Worm (Caenorhabditis elegans) whole organism, L1 larva: Measurements from ENCODE around the gene ZK1055.2.
A peak's percentile ranks its signal among the peaks of the same experiment; 100 is the strongest.

Source experiments
- C34B4.2 ChIP-seq: sonication (generic microtip); optimal IDR thresholded peaks from 2 replicates; lab custom pipeline; 2017; ENCODE audit warnings: mild to moderate bottlenecking, missing genetic modification characterization, missing compliant biosample characterization
- F16B12.6 ChIP-seq: fragments of 150-350 bp; optimal IDR thresholded peaks from 2 replicates; lab custom pipeline; 2014; ENCODE audit warnings: missing biosample characterization, missing genetic modification characterization
- alr-1 ChIP-seq: fragments of 200-800 bp; sonication (Bioruptor generic); optimal IDR thresholded peaks from 2 replicates; lab custom pipeline; 2018; ENCODE audit warnings: borderline replicate concordance, mild to moderate bottlenecking, missing genetic modification characterization, missing compliant biosample characterization
- blmp-1 ChIP-seq: fragments of 150-350 bp; optimal IDR thresholded peaks from 2 replicates; lab custom pipeline; 2014; ENCODE audit warnings: missing biosample characterization, missing genetic modification characterization
- ceh-82 ChIP-seq, 3 experiments: fragments of 150-350 bp in 1 of 3; sonication (generic microtip) in 2 of 3; optimal IDR thresholded peaks; 2 replicates each; lab custom pipeline; 2014 to 2017; ENCODE audit warnings: missing biosample characterization in 3 of 3, missing genetic modification characterization in 3 of 3
- dpl-1 ChIP-seq, 3 experiments: fragments of 150-350 bp in 2 of 3; sonication (generic microtip) in 1 of 3; optimal IDR thresholded peaks; 2 replicates each; lab custom pipeline; 2014 to 2017; ENCODE audit warnings: missing biosample characterization in 3 of 3, missing genetic modification characterization in 3 of 3, missing genetic modification reagents in 3 of 3
- efl-1 ChIP-seq, 4 experiments: fragments of 150-350 bp; optimal IDR thresholded peaks in 3 of 4; peaks in 1 of 4; 1 replicate in 1 of 4; 2 replicates in 3 of 4; lab custom pipeline; 2014; ENCODE audit warnings: missing biosample characterization in 2 of 4, missing genetic modification characterization in 2 of 4, missing genetic modification reagents in 2 of 4
- elt-3 ChIP-seq, 6 experiments: fragments of 150-350 bp in 1 of 6; sonication (generic microtip); optimal IDR thresholded peaks; 2 replicates each; lab custom pipeline; 2017 to 2018; ENCODE audit warnings: missing biosample characterization in 6 of 6, missing genetic modification characterization in 6 of 6, inconsistent platforms in 1 of 6
- fkh-10 ChIP-seq: sonication (generic microtip); optimal IDR thresholded peaks from 2 replicates; lab custom pipeline; 2017; ENCODE audit warnings: missing biosample characterization, missing genetic modification reagents, missing genetic modification characterization
- fkh-4 ChIP-seq: sonication (generic microtip); optimal IDR thresholded peaks from 2 replicates; lab custom pipeline; 2016; ENCODE audit warnings: missing compliant biosample characterization, missing genetic modification characterization, borderline replicate concordance
- fos-1 ChIP-seq: fragments of 150-350 bp; optimal IDR thresholded peaks from 2 replicates; lab custom pipeline; 2014; ENCODE audit warnings: missing biosample characterization, missing genetic modification characterization
- lin-13 ChIP-seq: fragments of 150-350 bp; optimal IDR thresholded peaks from 2 replicates; lab custom pipeline; 2014; ENCODE audit warnings: missing biosample characterization, missing genetic modification reagents, missing genetic modification characterization
- lin-14 ChIP-seq: fragments of 200-800 bp; sonication (Bioruptor generic); optimal IDR thresholded peaks from 2 replicates; lab custom pipeline; 2018; ENCODE audit warnings: mild to moderate bottlenecking, missing genetic modification characterization, moderate library complexity, missing compliant biosample characterization
- lin-15B ChIP-seq: fragments of 150-350 bp; sonication (generic microtip); optimal IDR thresholded peaks from 3 replicates; lab custom pipeline; 2014; ENCODE audit warnings: missing biosample characterization, missing genetic modification characterization
- lin-35 ChIP-seq, 2 experiments: fragments of 150-350 bp; optimal IDR thresholded peaks; 2 replicates each; lab custom pipeline; 2014; ENCODE audit warnings: missing biosample characterization in 2 of 2, missing genetic modification characterization in 2 of 2, missing genetic modification reagents in 2 of 2
- lin-39 ChIP-seq: fragments of 150-350 bp; optimal IDR thresholded peaks from 2 replicates; lab custom pipeline; 2014; ENCODE audit warnings: missing biosample characterization, missing genetic modification reagents, missing genetic modification characterization
- lir-3 ChIP-seq: sonication (generic microtip); optimal IDR thresholded peaks from 2 replicates; lab custom pipeline; 2016; ENCODE audit warnings: mild to moderate bottlenecking, missing genetic modification characterization, moderate library complexity, missing compliant biosample characterization; ENCODE audit not compliant: poor library complexity
- lsy-2 ChIP-seq, 2 experiments: fragments of 150-350 bp; optimal IDR thresholded peaks; 2 replicates each; lab custom pipeline; 2014; ENCODE audit warnings: missing biosample characterization in 2 of 2, missing genetic modification characterization in 2 of 2
- mdl-1 ChIP-seq, 2 experiments: fragments of 150-350 bp; optimal IDR thresholded peaks; 2 replicates each; lab custom pipeline; 2014 to 2017; ENCODE audit warnings: missing biosample characterization in 2 of 2, missing genetic modification characterization in 2 of 2, inconsistent platforms in 1 of 2
- mef-2 ChIP-seq: fragments of 150-350 bp; optimal IDR thresholded peaks from 2 replicates; lab custom pipeline; 2014; ENCODE audit warnings: missing biosample characterization, missing genetic modification characterization
- mep-1 ChIP-seq: fragments of 150-350 bp; optimal IDR thresholded peaks from 2 replicates; lab custom pipeline; 2014; ENCODE audit warnings: missing biosample characterization, missing genetic modification characterization
- nhr-11 ChIP-seq: fragments of 150-350 bp; optimal IDR thresholded peaks from 2 replicates; lab custom pipeline; 2014; ENCODE audit warnings: missing biosample characterization, missing genetic modification characterization
- nhr-12 ChIP-seq: sonication (generic microtip); optimal IDR thresholded peaks from 2 replicates; lab custom pipeline; 2017; ENCODE audit warnings: missing biosample characterization, missing genetic modification characterization
- nhr-20 ChIP-seq: sonication (generic microtip); optimal IDR thresholded peaks from 2 replicates; lab custom pipeline; 2016; ENCODE audit warnings: mild to moderate bottlenecking, missing genetic modification characterization, missing compliant biosample characterization
- nhr-28 ChIP-seq: fragments of 150-350 bp; optimal IDR thresholded peaks from 2 replicates; lab custom pipeline; 2014; ENCODE audit warnings: missing biosample characterization, missing genetic modification characterization
- nhr-71 ChIP-seq: sonication (generic microtip); optimal IDR thresholded peaks from 2 replicates; lab custom pipeline; 2016; ENCODE audit warnings: mild to moderate bottlenecking, missing genetic modification characterization, moderate library complexity, missing compliant biosample characterization
- nhr-76 ChIP-seq: sonication (generic microtip); optimal IDR thresholded peaks from 2 replicates; lab custom pipeline; 2017; ENCODE audit warnings: missing biosample characterization, missing genetic modification characterization
- nhr-84 ChIP-seq: sonication (generic microtip); optimal IDR thresholded peaks from 2 replicates; lab custom pipeline; 2017; ENCODE audit warnings: missing biosample characterization, missing genetic modification characterization
- pqm-1 ChIP-seq: sonication (generic microtip); optimal IDR thresholded peaks from 3 replicates; lab custom pipeline; 2017; ENCODE audit warnings: missing biosample characterization, missing genetic modification characterization
- rnt-1 ChIP-seq: sonication (generic microtip); optimal IDR thresholded peaks from 2 replicates; lab custom pipeline; 2016; ENCODE audit warnings: mild to moderate bottlenecking, missing genetic modification characterization, moderate library complexity, missing compliant biosample characterization
- skn-1 ChIP-seq: fragments of 150-350 bp; optimal IDR thresholded peaks from 2 replicates; lab custom pipeline; 2014; ENCODE audit warnings: missing biosample characterization, missing genetic modification characterization
- snpc-4 ChIP-seq: fragments of 150-350 bp; optimal IDR thresholded peaks from 2 replicates; lab custom pipeline; 2014; ENCODE audit warnings: missing biosample characterization, missing genetic modification characterization
- snu-23 ChIP-seq: sonication (generic microtip); optimal IDR thresholded peaks from 2 replicates; lab custom pipeline; 2016; ENCODE audit warnings: missing genetic modification characterization, missing compliant biosample characterization
- sptf-1 ChIP-seq: fragments of 150-350 bp; optimal IDR thresholded peaks from 2 replicates; lab custom pipeline; 2014; ENCODE audit warnings: missing biosample characterization, missing genetic modification characterization
- swsn-7 ChIP-seq: sonication (generic microtip); optimal IDR thresholded peaks from 2 replicates; lab custom pipeline; 2016; ENCODE audit warnings: missing genetic modification characterization, missing compliant biosample characterization
- unc-130 ChIP-seq: fragments of 150-350 bp; optimal IDR thresholded peaks from 2 replicates; lab custom pipeline; 2017; ENCODE audit warnings: missing biosample characterization, missing genetic modification characterization, inconsistent platforms
- vab-15 ChIP-seq: sonication (generic microtip); optimal IDR thresholded peaks from 2 replicates; lab custom pipeline; 2017; ENCODE audit warnings: missing genotype, mild to moderate bottlenecking, missing genetic modification characterization, missing compliant biosample characterization
- zag-1 ChIP-seq: fragments of 150-350 bp; optimal IDR thresholded peaks from 2 replicates; lab custom pipeline; 2014; ENCODE audit warnings: missing biosample characterization, missing genetic modification characterization
- zip-4 ChIP-seq: fragments of 200-800 bp; sonication (Bioruptor generic); optimal IDR thresholded peaks from 2 replicates; lab custom pipeline; 2018; ENCODE audit warnings: mild to moderate bottlenecking, missing genetic modification characterization, moderate library complexity, missing compliant biosample characterization
- ztf-4 ChIP-seq: fragments of 150-350 bp; optimal IDR thresholded peaks from 2 replicates; lab custom pipeline; 2014; ENCODE audit warnings: missing biosample characterization, missing genetic modification characterization

The ZK1055.2 gene

ce11 chrV:6605275-6605674, 14.9 kb downstream of the ZK1055.2 start, which contains the start of gene ZK1055.7:
ZK1055.7 (minus strand) TSS chrV:6605375.
- TF ChIP-seq efl-1 (optimal IDR thresholded peaks at IDR 0.05; lab: Kevin White, UChicago) (no peak), efl-1 (GFP tag; optimal IDR thresholded peaks at IDR 0.05 in 1 of 2; lab: Kevin White, UChicago) (peak in 1 of 2 experiments; percentile 50), alr-1 (tag; lab: Kevin White, UChicago) (no peak)

DNA sequence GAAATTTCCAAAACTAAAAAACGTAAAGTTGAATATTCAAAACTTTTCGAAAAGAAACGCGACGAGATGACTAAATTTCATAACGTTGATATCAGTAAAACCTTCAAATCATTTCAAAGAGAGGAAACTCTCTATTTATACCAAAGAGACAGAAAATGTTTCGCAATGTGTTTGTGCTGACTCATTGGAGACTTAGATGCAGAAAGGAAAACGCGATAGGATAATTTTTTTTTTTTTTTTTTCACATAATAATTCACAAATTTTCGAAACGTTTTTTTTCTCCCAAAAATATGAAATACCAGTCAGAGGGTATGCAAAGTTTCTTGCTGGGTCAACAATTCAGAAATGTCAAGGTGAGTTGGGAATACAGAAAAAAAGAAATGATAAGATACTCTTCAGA, 15.8 kb downstream of the ZK1055.2 start:
- TF ChIP-seq efl-1 (optimal IDR thresholded peaks at IDR 0.05; lab: Kevin White, UChicago) (no peak), efl-1 (GFP tag; optimal IDR thresholded peaks at IDR 0.05 in 1 of 2; lab: Kevin White, UChicago) (peak in 1 of 2 experiments; percentile 88), mdl-1 (tag; optimal IDR thresholded peaks at IDR 0.05; lab: Kevin White, UChicago) (no peak), elt-3 (tag; optimal IDR thresholded peaks at IDR 0.05; lab: Kevin White, UChicago) (peak in 2 of 6 experiments; percentile 6 to 22), lsy-2 (tag; optimal IDR thresholded peaks at IDR 0.05; lab: Kevin White, UChicago) (peak in 1 of 2 experiments; percentile 8), skn-1 (tag; lab: Kevin White, UChicago) (peak; percentile 32), lin-35 (GFP tag; optimal IDR thresholded peaks at IDR 0.05; lab: Kevin White, UChicago) (no peak)

- TF ChIP-seq nhr-28 (tag; lab: Kevin White, UChicago) (no peak), lin-14 (GFP tag; lab: Kevin White, UChicago) (no peak), mep-1 (tag; lab: Kevin White, UChicago) (no peak), blmp-1 (tag; lab: Kevin White, UChicago) (no peak), unc-130 (no peak), fos-1 (tag; lab: Kevin White, UChicago) (no peak), fkh-4 (tag; lab: Kevin White, UChicago) (no peak), fkh-10 (no peak), nhr-84 (no peak), zag-1 (no peak), vab-15 (no peak), nhr-11 (tag; lab: Kevin White, UChicago) (no peak), C34B4.2 (tag; lab: Kevin White, UChicago) (no peak), mdl-1 (tag; optimal IDR thresholded peaks at IDR 0.05; lab: Kevin White, UChicago) (no peak), mef-2 (no peak), nhr-71 (no peak)
Measured at ce11 chrV:6611058-6611457, 20.7 kb downstream of the ZK1055.2 start, which contains the start of gene gon-14. gon-14 (minus strand) TSS chrV:6611158.

ce11 chrV:6611504-6611903, 21.1 kb downstream of the ZK1055.2 start:
- TF ChIP-seq lir-3, result no peak
- peak; percentile 29 to 48 for TF ChIP-seq efl-1 (optimal IDR thresholded peaks at IDR 0.05; lab: Kevin White, UChicago)
- TF ChIP-seq efl-1 (GFP tag; optimal IDR thresholded peaks at IDR 0.05 in 1 of 2; lab: Kevin White, UChicago), result peak in 1 of 2 experiments; percentile 43
- TF ChIP-seq dpl-1 (GFP tag; optimal IDR thresholded peaks at IDR 0.05; lab: Kevin White, UChicago), result peak in 2 of 3 experiments; percentile 29 to 54
- no peak for TF ChIP-seq pqm-1
- TF ChIP-seq lin-13 (GFP tag; lab: Kevin White, UChicago), result no peak
- peak in 1 of 3 experiments; percentile 5 for TF ChIP-seq ceh-82 (tag; optimal IDR thresholded peaks at IDR 0.05; lab: Kevin White, UChicago)
- TF ChIP-seq lsy-2 (tag; optimal IDR thresholded peaks at IDR 0.05; lab: Kevin White, UChicago), result peak; percentile 43 to 94
- TF ChIP-seq F16B12.6 (tag; lab: Kevin White, UChicago), result peak; percentile 70
- TF ChIP-seq lin-35 (GFP tag; optimal IDR thresholded peaks at IDR 0.05; lab: Kevin White, UChicago), result peak; percentile 10 to 45
- no peak for TF ChIP-seq nhr-28 (tag; lab: Kevin White, UChicago)
- peak; percentile 34 for TF ChIP-seq blmp-1 (tag; lab: Kevin White, UChicago)

- TF ChIP-seq ztf-4 (tag; lab: Kevin White, UChicago) (no peak), efl-1 (optimal IDR thresholded peaks at IDR 0.05; lab: Kevin White, UChicago) (no peak), efl-1 (GFP tag; optimal IDR thresholded peaks at IDR 0.05 in 1 of 2; lab: Kevin White, UChicago) (peak in 1 of 2 experiments; percentile 82), nhr-12 (tag; lab: Kevin White, UChicago) (no peak), lin-35 (GFP tag; optimal IDR thresholded peaks at IDR 0.05; lab: Kevin White, UChicago) (peak in 1 of 2 experiments; percentile 44), sptf-1 (tag; lab: Kevin White, UChicago) (no peak), lin-15B (tag; lab: Kevin White, UChicago) (no peak), unc-130 (no peak), rnt-1 (no peak), nhr-20 (tag; lab: Kevin White, UChicago) (peak; percentile 39), fkh-10 (no peak), ceh-82 (tag; optimal IDR thresholded peaks at IDR 0.05; lab: Kevin White, UChicago) (no peak), lsy-2 (tag; optimal IDR thresholded peaks at IDR 0.05; lab: Kevin White, UChicago) (peak in 1 of 2 experiments; percentile 5), lin-39 (tag; lab: Kevin White, UChicago) (no peak), snpc-4 (tag; lab: Kevin White, UChicago) (no peak), nhr-76 (tag; lab: Kevin White, UChicago) (no peak), vab-15 (no peak), snu-23 (GFP tag; lab: Kevin White, UChicago) (no peak), zip-4 (GFP tag; lab: Kevin White, UChicago) (no peak), nhr-11 (tag; lab: Kevin White, UChicago) (no peak), swsn-7 (no peak), alr-1 (tag; lab: Kevin White, UChicago) (no peak), lin-13 (GFP tag; lab: Kevin White, UChicago) (no peak), fkh-4 (tag; lab: Kevin White, UChicago) (no peak)
Measured at ce11 chrV:6614152-6614734, 23.9 kb downstream of the ZK1055.2 start, which contains the start of gene cpr-4. cpr-4 (plus strand) TSS chrV:6614674.
